Worm (Caenorhabditis elegans): ENCODE results near the gene snx-14.

snx-14 gene

ce11 chrII:13479424-13479823 lies 51.6 kb downstream of the snx-14 start:
- TF ChIP-seq nhr-77 (tag; optimal IDR thresholded peaks at IDR 0.05) (no peak), unc-62 (GFP tag; optimal IDR thresholded peaks at IDR 0.05 in 1 of 2) (peak in 1 of 2 experiments; percentile 68), unc-62 (tag; optimal IDR thresholded peaks at IDR 0.05) (no peak), attf-4 (tag; optimal IDR thresholded peaks at IDR 0.05) (no peak)

ce11 chrII:13477230-13477629 lies 53.8 kb downstream of the snx-14 start:
- TF ChIP-seq zip-11 (GFP tag; IDR thresholded peaks at IDR 0.05) (no peak), hlh-30 (tag; optimal IDR thresholded peaks at IDR 0.05; ENCODE audit: insufficient read depth) (peak; percentile 38), daf-16 (GFP tag; optimal IDR thresholded peaks at IDR 0.05) (no peak), daf-16 (tag; optimal IDR thresholded peaks at IDR 0.05) (peak; percentile 1), dmd-6 (GFP tag; IDR thresholded peaks at IDR 0.05) (peak; percentile 29; the same call in 1 of the 2 replicates), T26A8.4 (GFP tag; IDR thresholded peaks at IDR 0.05) (peak; percentile 15; the same call in 1 of the 2 replicates), lin-13 (GFP tag; optimal IDR thresholded peaks at IDR 0.05) (no peak), sdz-12 (GFP tag; optimal IDR thresholded peaks at IDR 0.05) (no peak), lin-29 (GFP tag; IDR thresholded peaks at IDR 0.05) (peak; percentile 61; the same call in 1 of the 2 replicates), tra-1 (GFP tag; IDR thresholded peaks at IDR 0.05) (no peak), pha-4 (GFP tag; IDR thresholded peaks at IDR 0.05) (no peak), pha-4 (tag; optimal IDR thresholded peaks at IDR 0.05) (peak; percentile 24), cey-2 (tag; optimal IDR thresholded peaks at IDR 0.05; ENCODE audit: borderline replicate concordance, insufficient read depth) (no peak), ceh-20 (GFP tag; IDR thresholded peaks at IDR 0.05) (no peak), rbr-2 (tag; optimal IDR thresholded peaks at IDR 0.05) (peak; percentile 7), lin-15B (tag; optimal IDR thresholded peaks at IDR 0.05) (no peak), hif-1 (tag; optimal IDR thresholded peaks at IDR 0.05) (peak in 1 of 2 experiments; percentile 5), mep-1 (tag; optimal IDR thresholded peaks at IDR 0.05) (peak; percentile 42), mes-2 (tag; optimal IDR thresholded peaks at IDR 0.05; ENCODE audit: poor library complexity, severe bottlenecking) (peak; percentile 76), ceh-32 (tag; optimal IDR thresholded peaks at IDR 0.05; ENCODE audit: poor library complexity) (no peak), hlh-11 (tag; optimal IDR thresholded peaks at IDR 0.05) (peak; percentile 50), attf-4 (tag; optimal IDR thresholded peaks at IDR 0.05) (no peak), lsy-2 (tag; optimal IDR thresholded peaks at IDR 0.05) (peak in 1 of 2 experiments; percentile 79), hmg-1.1 (GFP tag; IDR thresholded peaks at IDR 0.05) (peak; percentile 48; the same call in 1 of the 2 replicates), egl-43 (GFP tag; IDR thresholded peaks at IDR 0.05) (0 out of 2 replicates have a peak, but pooled peaks have one; percentile 22), zfp-2 (tag; optimal IDR thresholded peaks at IDR 0.05) (no peak), R02D3.7 (tag; optimal IDR thresholded peaks at IDR 0.05) (no peak), dpl-1 (GFP tag; optimal IDR thresholded peaks at IDR 0.05) (peak; percentile 58), ama-1 (optimal IDR thresholded peaks at IDR 0.05) (no peak), nhr-28 (tag; optimal IDR thresholded peaks at IDR 0.05) (peak; percentile 36), lin-38 (GFP tag; IDR thresholded peaks at IDR 0.05) (peak; percentile 94), dve-1 (tag; optimal IDR thresholded peaks at IDR 0.05; ENCODE audit: insufficient read depth) (peak; percentile 55)
